Fruit fly (Drosophila melanogaster): ENCODE results near the gene CG17376.

DNA sequence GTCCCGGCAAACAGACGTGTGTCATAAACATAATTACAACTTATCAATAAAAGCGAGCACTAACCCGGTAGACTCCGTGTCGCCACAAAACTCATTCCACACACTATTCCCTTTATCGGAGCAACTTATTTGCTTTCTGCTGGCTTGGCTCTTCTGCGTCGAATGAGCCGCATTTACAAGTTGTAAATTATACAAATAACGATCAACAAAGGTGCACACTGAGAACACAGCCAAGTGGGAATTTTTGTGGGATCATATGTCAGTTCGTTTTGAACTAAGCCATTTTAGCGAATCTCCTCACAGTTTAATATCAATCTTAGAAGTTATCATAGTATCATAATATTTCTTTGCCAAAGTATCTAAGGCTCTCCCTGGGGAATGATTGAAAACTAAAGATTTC, 17.7 kb upstream of the CG17376 start:
- TF ChIP-seq CG12605 (GFP tag; IDR thresholded peaks at IDR 0.05) (no peak), CG9948 (tag; optimal IDR thresholded peaks at IDR 0.05) (no peak), EcR (GFP tag; optimal IDR thresholded peaks at IDR 0.05) (no peak), fd96Ca (GFP tag; IDR thresholded peaks at IDR 0.05) (no peak), Pif1A (GFP tag; optimal IDR thresholded peaks at IDR 0.05) (no peak), CG13204 (GFP tag; optimal IDR thresholded peaks at IDR 0.05) (no peak), CG32121 (GFP tag; IDR thresholded peaks at IDR 0.05) (no peak), CG14655 (GFP tag; optimal IDR thresholded peaks at IDR 0.05) (no peak), CG17806 (tag; optimal IDR thresholded peaks at IDR 0.05) (no peak)
